Worm (Caenorhabditis elegans) whole organism, L1 larva: ENCODE data around the gene F53B7.7.

Source experiments
- C04F5.9 ChIP-seq: sonication (generic microtip); optimal IDR thresholded peaks from 2 replicates; lab custom pipeline; 2016; ENCODE audit warnings: missing genetic modification characterization, missing compliant biosample characterization
- C16A3.4 ChIP-seq: fragments of 150-350 bp; optimal IDR thresholded peaks from 2 replicates; lab custom pipeline; 2014; ENCODE audit warnings: missing biosample characterization, missing genetic modification characterization
- F16B12.6 ChIP-seq: fragments of 150-350 bp; optimal IDR thresholded peaks from 2 replicates; lab custom pipeline; 2014; ENCODE audit warnings: missing biosample characterization, missing genetic modification characterization
- Y116A8C.19 ChIP-seq: sonication (generic microtip); optimal IDR thresholded peaks from 2 replicates; lab custom pipeline; 2016; ENCODE audit warnings: missing compliant biosample characterization, missing genetic modification characterization, borderline replicate concordance
- aha-1 ChIP-seq: fragments of 150-350 bp; optimal IDR thresholded peaks from 2 replicates; lab custom pipeline; 2014; ENCODE audit warnings: missing biosample characterization, missing genetic modification characterization
- aly-2 ChIP-seq: fragments of 150-350 bp; optimal IDR thresholded peaks from 2 replicates; lab custom pipeline; 2014; ENCODE audit warnings: missing biosample characterization, missing genetic modification characterization
- ama-1 ChIP-seq: fragments of 150-350 bp; optimal IDR thresholded peaks from 2 replicates; lab custom pipeline; 2014
- blmp-1 ChIP-seq: fragments of 150-350 bp; optimal IDR thresholded peaks from 2 replicates; lab custom pipeline; 2014; ENCODE audit warnings: missing biosample characterization, missing genetic modification characterization
- ceh-63 ChIP-seq: fragments of 200-800 bp; sonication (Bioruptor generic); optimal IDR thresholded peaks from 2 replicates; lab custom pipeline; 2018; ENCODE audit warnings: mild to moderate bottlenecking, missing genetic modification characterization, missing compliant biosample characterization
- ceh-82 ChIP-seq, 3 experiments: fragments of 150-350 bp in 1 of 3; sonication (generic microtip) in 2 of 3; optimal IDR thresholded peaks; 2 replicates each; lab custom pipeline; 2014 to 2017; ENCODE audit warnings: missing biosample characterization in 3 of 3, missing genetic modification characterization in 3 of 3
- ceh-88 ChIP-seq: fragments of 200-800 bp; sonication (Bioruptor generic); IDR thresholded peaks from 2 replicates; pipeline ENCODE4 v1.3.6; 2022; ENCODE audit warnings: missing genetic modification characterization, missing compliant biosample characterization
- ceh-90 ChIP-seq: sonication (generic microtip); optimal IDR thresholded peaks from 2 replicates; lab custom pipeline; 2016; ENCODE audit warnings: missing genetic modification characterization, missing compliant biosample characterization
- ces-1 ChIP-seq: fragments of 150-350 bp; optimal IDR thresholded peaks from 2 replicates; lab custom pipeline; 2014; ENCODE audit warnings: missing biosample characterization, missing genetic modification reagents, missing genetic modification characterization
- efl-3 ChIP-seq: fragments of 200-800 bp; sonication (Bioruptor generic); optimal IDR thresholded peaks from 2 replicates; lab custom pipeline; 2018; ENCODE audit warnings: mild to moderate bottlenecking, missing genetic modification characterization, missing compliant biosample characterization
- egl-27 ChIP-seq, 2 experiments: fragments of 150-350 bp in 1 of 2; sonication (generic microtip); optimal IDR thresholded peaks; 3 replicates each; lab custom pipeline; 2017 to 2018; ENCODE audit warnings: missing biosample characterization in 2 of 2, missing genetic modification characterization in 2 of 2, missing genetic modification reagents in 2 of 2
- elt-2 ChIP-seq: sonication (generic microtip); optimal IDR thresholded peaks from 2 replicates; lab custom pipeline; 2016; ENCODE audit warnings: missing genetic modification characterization, mild to moderate bottlenecking, inconsistent platforms, missing compliant biosample characterization, missing genetic modification reagents
- ets-5 ChIP-seq: fragments of 200-800 bp; sonication (Bioruptor generic); IDR thresholded peaks from 2 replicates; pipeline ENCODE4 v1.3.6; 2022; ENCODE audit warnings: missing genetic modification characterization, missing compliant biosample characterization
- fkh-10 ChIP-seq: sonication (generic microtip); optimal IDR thresholded peaks from 2 replicates; lab custom pipeline; 2017; ENCODE audit warnings: missing biosample characterization, missing genetic modification reagents, missing genetic modification characterization
- fkh-4 ChIP-seq: sonication (generic microtip); optimal IDR thresholded peaks from 2 replicates; lab custom pipeline; 2016; ENCODE audit warnings: missing compliant biosample characterization, missing genetic modification characterization, borderline replicate concordance
- grh-1 ChIP-seq: fragments of 200-800 bp; sonication (Bioruptor generic); IDR thresholded peaks from 2 replicates; pipeline ENCODE4 v1.3.6; 2022; ENCODE audit warnings: missing genetic modification reagents, missing genetic modification characterization, missing compliant biosample characterization
- hlh-17 ChIP-seq: fragments of 200-800 bp; sonication (Bioruptor generic); optimal IDR thresholded peaks from 2 replicates; lab custom pipeline; 2018; ENCODE audit warnings: missing genetic modification characterization, mild to moderate bottlenecking, missing compliant biosample characterization, moderate library complexity, borderline replicate concordance
- hlh-4 ChIP-seq: sonication (generic microtip); optimal IDR thresholded peaks from 2 replicates; lab custom pipeline; 2016; ENCODE audit warnings: mild to moderate bottlenecking, missing genetic modification characterization, missing compliant biosample characterization
- hpl-2 ChIP-seq: fragments of 150-350 bp; optimal IDR thresholded peaks from 2 replicates; lab custom pipeline; 2014; ENCODE audit warnings: missing biosample characterization, missing genetic modification reagents, missing genetic modification characterization
- jun-1 ChIP-seq: fragments of 150-350 bp; optimal IDR thresholded peaks from 2 replicates; lab custom pipeline; 2014; ENCODE audit warnings: missing biosample characterization, missing genetic modification reagents, missing genetic modification characterization
- lin-14 ChIP-seq: fragments of 200-800 bp; sonication (Bioruptor generic); optimal IDR thresholded peaks from 2 replicates; lab custom pipeline; 2018; ENCODE audit warnings: mild to moderate bottlenecking, missing genetic modification characterization, moderate library complexity, missing compliant biosample characterization
- lin-35 ChIP-seq, 2 experiments: fragments of 150-350 bp; optimal IDR thresholded peaks; 2 replicates each; lab custom pipeline; 2014; ENCODE audit warnings: missing biosample characterization in 2 of 2, missing genetic modification characterization in 2 of 2, missing genetic modification reagents in 2 of 2
- lsy-2 ChIP-seq, 2 experiments: fragments of 150-350 bp; optimal IDR thresholded peaks; 2 replicates each; lab custom pipeline; 2014; ENCODE audit warnings: missing biosample characterization in 2 of 2, missing genetic modification characterization in 2 of 2
- mdl-1 ChIP-seq, 2 experiments: fragments of 150-350 bp; optimal IDR thresholded peaks; 2 replicates each; lab custom pipeline; 2014 to 2017; ENCODE audit warnings: missing biosample characterization in 2 of 2, missing genetic modification characterization in 2 of 2, inconsistent platforms in 1 of 2
- mep-1 ChIP-seq: fragments of 150-350 bp; optimal IDR thresholded peaks from 2 replicates; lab custom pipeline; 2014; ENCODE audit warnings: missing biosample characterization, missing genetic modification characterization
- nhr-12 ChIP-seq: sonication (generic microtip); optimal IDR thresholded peaks from 2 replicates; lab custom pipeline; 2017; ENCODE audit warnings: missing biosample characterization, missing genetic modification characterization
- nhr-20 ChIP-seq: sonication (generic microtip); optimal IDR thresholded peaks from 2 replicates; lab custom pipeline; 2016; ENCODE audit warnings: mild to moderate bottlenecking, missing genetic modification characterization, missing compliant biosample characterization
- nhr-237 ChIP-seq: fragments of 150-350 bp; optimal IDR thresholded peaks from 2 replicates; lab custom pipeline; 2014; ENCODE audit warnings: missing biosample characterization, missing genetic modification characterization
- nhr-28 ChIP-seq: fragments of 150-350 bp; optimal IDR thresholded peaks from 2 replicates; lab custom pipeline; 2014; ENCODE audit warnings: missing biosample characterization, missing genetic modification characterization
- nhr-47 ChIP-seq: sonication (generic microtip); optimal IDR thresholded peaks from 2 replicates; lab custom pipeline; 2016; ENCODE audit warnings: mild to moderate bottlenecking, missing genetic modification characterization, moderate library complexity, missing compliant biosample characterization
- nhr-76 ChIP-seq: sonication (generic microtip); optimal IDR thresholded peaks from 2 replicates; lab custom pipeline; 2017; ENCODE audit warnings: missing biosample characterization, missing genetic modification characterization
- nhr-77 ChIP-seq: fragments of 150-350 bp; optimal IDR thresholded peaks from 2 replicates; lab custom pipeline; 2014; ENCODE audit warnings: missing biosample characterization, missing genetic modification characterization
- nhr-84 ChIP-seq: sonication (generic microtip); optimal IDR thresholded peaks from 2 replicates; lab custom pipeline; 2017; ENCODE audit warnings: missing biosample characterization, missing genetic modification characterization
- nhr-85 ChIP-seq: sonication (generic microtip); peaks from one replicate; lab custom pipeline; 2016; ENCODE audit warnings: missing genetic modification characterization, inconsistent platforms, missing compliant biosample characterization
- nhr-90 ChIP-seq: sonication (generic microtip); optimal IDR thresholded peaks from 2 replicates; lab custom pipeline; 2016; ENCODE audit warnings: mild to moderate bottlenecking, missing genetic modification characterization, missing compliant biosample characterization; ENCODE audit not compliant: poor library complexity
- pag-3 ChIP-seq: sonication (generic microtip); optimal IDR thresholded peaks from 2 replicates; lab custom pipeline; 2017; ENCODE audit warnings: missing genetic modification characterization, mild to moderate bottlenecking, missing compliant biosample characterization, antibody characterized with exemption, borderline replicate concordance; ENCODE audit not compliant: insufficient read depth
- skn-1 ChIP-seq: fragments of 150-350 bp; optimal IDR thresholded peaks from 2 replicates; lab custom pipeline; 2014; ENCODE audit warnings: missing biosample characterization, missing genetic modification characterization
- snpc-4 ChIP-seq: fragments of 150-350 bp; optimal IDR thresholded peaks from 2 replicates; lab custom pipeline; 2014; ENCODE audit warnings: missing biosample characterization, missing genetic modification characterization
- snu-23 ChIP-seq: sonication (generic microtip); optimal IDR thresholded peaks from 2 replicates; lab custom pipeline; 2016; ENCODE audit warnings: missing genetic modification characterization, missing compliant biosample characterization
- sox-4 ChIP-seq: sonication (generic microtip); optimal IDR thresholded peaks from 2 replicates; lab custom pipeline; 2016; ENCODE audit warnings: missing genetic modification characterization, missing compliant biosample characterization
- sptf-1 ChIP-seq: fragments of 150-350 bp; optimal IDR thresholded peaks from 2 replicates; lab custom pipeline; 2014; ENCODE audit warnings: missing biosample characterization, missing genetic modification characterization
- sup-37 ChIP-seq: fragments of 200-800 bp; sonication (Bioruptor generic); optimal IDR thresholded peaks from 2 replicates; lab custom pipeline; 2018; ENCODE audit warnings: mild to moderate bottlenecking, missing genetic modification characterization, missing compliant biosample characterization
- swsn-7 ChIP-seq: sonication (generic microtip); optimal IDR thresholded peaks from 2 replicates; lab custom pipeline; 2016; ENCODE audit warnings: missing genetic modification characterization, missing compliant biosample characterization
- tbx-2 ChIP-seq: sonication (generic microtip); optimal IDR thresholded peaks from 2 replicates; lab custom pipeline; 2016; ENCODE audit warnings: missing genetic modification characterization, missing compliant biosample characterization
- unc-30 ChIP-seq: sonication (generic microtip); optimal IDR thresholded peaks from 2 replicates; lab custom pipeline; 2017; ENCODE audit warnings: missing biosample characterization, missing genetic modification characterization
- unc-86 ChIP-seq: sonication (generic microtip); optimal IDR thresholded peaks from 2 replicates; lab custom pipeline; 2016; ENCODE audit warnings: missing genetic modification characterization, missing compliant biosample characterization
- unc-98 ChIP-seq: fragments of 200-800 bp; sonication (Bioruptor generic); IDR thresholded peaks from 2 replicates; pipeline ENCODE4 v1.3.6; 2022; ENCODE audit warnings: missing genetic modification characterization, missing compliant biosample characterization
- zag-1 ChIP-seq: fragments of 150-350 bp; optimal IDR thresholded peaks from 2 replicates; lab custom pipeline; 2014; ENCODE audit warnings: missing biosample characterization, missing genetic modification characterization
- ztf-4 ChIP-seq: fragments of 150-350 bp; optimal IDR thresholded peaks from 2 replicates; lab custom pipeline; 2014; ENCODE audit warnings: missing biosample characterization, missing genetic modification characterization

The F53B7.7 gene

ce11 chrV:11039379-11039954, 40.6 kb downstream of the F53B7.7 start, which contains the start of gene pak-2 (continued):
- peak; percentile 63 for TF ChIP-seq hpl-2 (GFP tag; lab: Kevin White, UChicago)
- peak; percentile 70 for TF ChIP-seq C04F5.9 (tag; lab: Kevin White, UChicago)
- no peak for TF ChIP-seq nhr-28
- TF ChIP-seq sup-37 = no peak
- TF ChIP-seq nhr-90 = peak; percentile 85
- TF ChIP-seq jun-1 (tag; lab: Kevin White, UChicago) = no peak
- peak; percentile 31 for TF ChIP-seq zag-1 (tag; lab: Kevin White, UChicago)
- peak; percentile 75 for TF ChIP-seq blmp-1 (tag; lab: Kevin White, UChicago)
- no peak for TF ChIP-seq sptf-1 (tag; lab: Kevin White, UChicago)
- TF ChIP-seq Y116A8C.19 (tag; lab: Kevin White, UChicago) = no peak
- peak; percentile 90 for TF ChIP-seq nhr-20
- TF ChIP-seq nhr-12 = no peak
- no peak for TF ChIP-seq nhr-76 (tag; lab: Kevin White, UChicago)
- peak; percentile 90 for TF ChIP-seq nhr-47 (tag; lab: Kevin White, UChicago)
- TF ChIP-seq F16B12.6 (tag; lab: Kevin White, UChicago) = no peak
- TF ChIP-seq nhr-77 (tag; lab: Kevin White, UChicago) = peak; percentile 90
- TF ChIP-seq elt-2 = peak; percentile 58
- TF ChIP-seq ceh-63 (GFP tag; lab: Kevin White, UChicago) = peak; percentile 87
- peak; percentile 64 for TF ChIP-seq ceh-90
- TF ChIP-seq ets-5 (GFP tag; lab: Robert Waterston, UW) = no peak
- peak; percentile 85 for TF ChIP-seq ceh-88 (GFP tag; lab: Robert Waterston, UW)
- peak; percentile 37 for TF ChIP-seq snpc-4
- TF ChIP-seq mep-1 (tag; lab: Kevin White, UChicago) = peak; percentile 71
- no peak for TF ChIP-seq ces-1 (GFP tag; lab: Kevin White, UChicago)
- TF ChIP-seq unc-30 (tag; lab: Kevin White, UChicago) = no peak
- TF ChIP-seq nhr-84 (tag; lab: Kevin White, UChicago) = no peak
- peak; percentile 73 for TF ChIP-seq unc-86
- peak; percentile 85 for TF ChIP-seq fkh-4 (tag; lab: Kevin White, UChicago)
- peak in 1 of 2 experiments; percentile 18 for TF ChIP-seq mdl-1 (tag; optimal IDR thresholded peaks at IDR 0.05; lab: Kevin White, UChicago)
- TF ChIP-seq hlh-17 = no peak
- TF ChIP-seq nhr-85 (tag; lab: Kevin White, UChicago) = peak; percentile 94
- TF ChIP-seq unc-98 (GFP tag; lab: Robert Waterston, UW) = peak; percentile 76; the same call in 1 of the 2 replicates
- TF ChIP-seq tbx-2 = peak; percentile 85
- TF ChIP-seq ztf-4 (tag; lab: Kevin White, UChicago) = no peak
- no peak for TF ChIP-seq egl-27 (tag; optimal IDR thresholded peaks at IDR 0.05; lab: Kevin White, UChicago)
- TF ChIP-seq ceh-82 (tag; optimal IDR thresholded peaks at IDR 0.05; lab: Kevin White, UChicago) = peak; percentile 32 to 64 (median 59)
- TF ChIP-seq C16A3.4 = peak; percentile 96
- peak; percentile 39 for TF ChIP-seq hlh-4
- peak; percentile 38 for TF ChIP-seq skn-1
- peak; percentile 74 for TF ChIP-seq sox-4 (tag; lab: Kevin White, UChicago)
- TF ChIP-seq efl-3 (GFP tag; lab: Kevin White, UChicago) = no peak
- peak; percentile 95 for TF ChIP-seq lin-14 (GFP tag; lab: Kevin White, UChicago)
- peak; percentile 91 for TF ChIP-seq snu-23 (GFP tag; lab: Kevin White, UChicago)
- peak; percentile 34 for TF ChIP-seq fkh-10
- peak; percentile 31; the same call in 1 of the 2 replicates for TF ChIP-seq grh-1 (GFP tag; lab: Robert Waterston, UW)
- TF ChIP-seq nhr-237 (tag; lab: Kevin White, UChicago) = peak; percentile 59
- no peak for TF ChIP-seq ama-1 (lab: Kevin White, UChicago)
- peak; percentile 73 to 91 for TF ChIP-seq lsy-2 (tag; optimal IDR thresholded peaks at IDR 0.05; lab: Kevin White, UChicago)
- TF ChIP-seq lin-35 (GFP tag; optimal IDR thresholded peaks at IDR 0.05; lab: Kevin White, UChicago) = peak; percentile 74 to 89
- no peak for TF ChIP-seq aha-1 (tag; lab: Kevin White, UChicago)
- TF ChIP-seq pag-3 (tag; lab: Kevin White, UChicago) = no peak
- TF ChIP-seq swsn-7 (tag; lab: Kevin White, UChicago) = peak; percentile 80
- TF ChIP-seq aly-2 (tag; lab: Kevin White, UChicago) = peak; percentile 53
